Worm (Caenorhabditis elegans): ENCODE results near the gene clec-2.
"Not testable (repeated sequence)": the region's sequence is repeated elsewhere in the genome, so short reads cannot be mapped to it uniquely, and the experiment has no call there.

DNA sequence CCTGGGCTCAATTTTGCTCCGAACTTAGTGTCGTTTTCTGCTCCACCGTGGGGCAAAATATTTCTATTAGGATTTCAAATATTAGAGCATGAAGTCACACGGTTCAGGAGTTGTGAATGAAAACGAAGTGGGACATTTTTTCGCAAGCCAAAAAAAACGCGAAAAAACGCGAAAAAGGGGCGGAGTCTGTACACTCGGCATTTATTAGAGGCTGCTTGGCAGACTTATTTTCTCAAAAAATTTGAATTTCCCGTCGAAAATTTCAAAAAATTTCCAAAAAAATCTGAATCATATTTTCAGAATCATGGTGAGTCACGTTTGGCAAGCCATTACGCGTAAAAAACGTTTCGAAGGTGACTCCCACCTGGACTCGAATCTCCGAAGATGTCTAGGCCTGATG is 9.2 kb upstream of the clec-2 start, which contains the start of gene B0454.6:
- TF ChIP-seq pqm-1 (tag; optimal IDR thresholded peaks at IDR 0.05); tbx-7 (tag; optimal IDR thresholded peaks at IDR 0.05); fax-1 (tag; optimal IDR thresholded peaks at IDR 0.05); npax-4 (tag; optimal IDR thresholded peaks at IDR 0.05); hlh-13 (GFP tag; optimal IDR thresholded peaks at IDR 0.05); pha-4 (tag; optimal IDR thresholded peaks at IDR 0.05); ceh-18 (tag; optimal IDR thresholded peaks at IDR 0.05); elt-4 (tag; optimal IDR thresholded peaks at IDR 0.05); ceh-14 (tag; optimal IDR thresholded peaks at IDR 0.05); elt-2 (tag; optimal IDR thresholded peaks at IDR 0.05); K09A11.1 (tag; optimal IDR thresholded peaks at IDR 0.05; ENCODE audit: insufficient read depth): not testable (repeated sequence)
